Fruit fly (Drosophila melanogaster): ENCODE data around the gene mRpL1.

Gene mRpL1

dm6 chr3R:8264302-8265080, 36.7 kb upstream of the mRpL1 start, which contains the start of the genes RPA1 and Mcm2 (continued):
- TF ChIP-seq Gug (GFP tag; IDR thresholded peaks at IDR 0.05) (peak; percentile 93), CG16779 (GFP tag; IDR thresholded peaks at IDR 0.05) (0 out of 2 replicates have a peak, but pooled peaks have one; percentile 24), az2 (GFP tag; optimal IDR thresholded peaks at IDR 0.05) (peak; percentile 81), CG30403 (GFP tag; optimal IDR thresholded peaks at IDR 0.05) (peak; percentile 90), hth (optimal IDR thresholded peaks at IDR 0.05) (no peak), sr (GFP tag; IDR thresholded peaks at IDR 0.05) (peak; percentile 52; the same call in 1 of the 3 replicates), ind (GFP tag; optimal IDR thresholded peaks at IDR 0.05) (peak; percentile 87), pho (GFP tag; optimal IDR thresholded peaks at IDR 0.05) (peak; percentile 68), E2f1 (GFP tag; IDR thresholded peaks at IDR 0.05) (peak; percentile 93), fu2 (GFP tag; optimal IDR thresholded peaks at IDR 0.05) (peak; percentile 41), eyg (GFP tag; optimal IDR thresholded peaks at IDR 0.05) (no peak), Oli (tag; optimal IDR thresholded peaks at IDR 0.05) (peak; percentile 71), CG6854 (GFP tag; optimal IDR thresholded peaks at IDR 0.05) (no peak), lilli (GFP tag; optimal IDR thresholded peaks at IDR 0.05) (peak; percentile 72), CG13424 (tag; optimal IDR thresholded peaks at IDR 0.05) (peak; percentile 85), bowl (GFP tag; IDR thresholded peaks at IDR 0.05) (no peak), CG14860 (GFP tag; IDR thresholded peaks at IDR 0.05; ENCODE audit: partially characterized antibody) (no peak), CG2129 (GFP tag; IDR thresholded peaks at IDR 0.05; ENCODE audit: partially characterized antibody) (no peak), CG17912 (GFP tag; optimal IDR thresholded peaks at IDR 0.05) (no peak), CG10979 (tag; optimal IDR thresholded peaks at IDR 0.05) (peak; percentile 66), ase (GFP tag; IDR thresholded peaks at IDR 0.05) (peak; percentile 69; the same call in 1 of the 3 replicates), pnt (GFP tag; optimal IDR thresholded peaks at IDR 0.05) (peak; percentile 45), da (GFP tag; optimal IDR thresholded peaks at IDR 0.05) (no peak), CG32772 (GFP tag; IDR thresholded peaks at IDR 0.05) (peak; percentile 70), CrebB (tag; optimal IDR thresholded peaks at IDR 0.05) (no peak), CG13624 (GFP tag; optimal IDR thresholded peaks at IDR 0.05) (peak; percentile 15), pfk (GFP tag; optimal IDR thresholded peaks at IDR 0.05) (no peak), pros (GFP tag; optimal IDR thresholded peaks at IDR 0.05) (no peak), CG14965 (GFP tag; optimal IDR thresholded peaks at IDR 0.05; ENCODE audit: borderline replicate concordance) (no peak), Fer1 (GFP tag; optimal IDR thresholded peaks at IDR 0.05) (no peak), Fer3 (tag; optimal IDR thresholded peaks at IDR 0.05) (peak; percentile 68), CG8281 (tag; optimal IDR thresholded peaks at IDR 0.05) (peak; percentile 50), CG12104 (GFP tag; optimal IDR thresholded peaks at IDR 0.05) (peak; percentile 68), ac (GFP tag; optimal IDR thresholded peaks at IDR 0.05) (no peak), hbn (GFP tag; IDR thresholded peaks at IDR 0.05; ENCODE audit: partially characterized antibody) (no peak), CG17568 (GFP tag; optimal IDR thresholded peaks at IDR 0.05) (no peak), Max (GFP tag; optimal IDR thresholded peaks at IDR 0.05) (peak; percentile 57), CG15696 (tag; optimal IDR thresholded peaks at IDR 0.05) (peak; percentile 72), kay (GFP tag; optimal IDR thresholded peaks at IDR 0.05) (peak; percentile 47), CG8478 (optimal IDR thresholded peaks at IDR 0.05) (no peak), z (GFP tag; IDR thresholded peaks at IDR 0.05) (no peak), CG1233 (GFP tag; optimal IDR thresholded peaks at IDR 0.05) (peak; percentile 73), Spps (tag; optimal IDR thresholded peaks at IDR 0.05) (peak; percentile 41), CG2120 (GFP tag; optimal IDR thresholded peaks at IDR 0.05) (peak; percentile 85), CG42726 (GFP tag; IDR thresholded peaks at IDR 0.05; ENCODE audit: partially characterized antibody) (0 out of 2 replicates have a peak, but pooled peaks have one; percentile 38), C15 (GFP tag; IDR thresholded peaks at IDR 0.05) (0 out of 3 replicates have a peak, but pooled peaks have one; percentile 6), NC2β (GFP tag; optimal IDR thresholded peaks at IDR 0.05) (no peak), Hsf (GFP tag; optimal IDR thresholded peaks at IDR 0.05) (peak; percentile 74), CG17361 (GFP tag; IDR thresholded peaks at IDR 0.05) (peak; percentile 95), dan (GFP tag; IDR thresholded peaks at IDR 0.05) (no peak)
